Worm (Caenorhabditis elegans) whole organism, midembryonic: ENCODE data around the gene fmi-1.
A peak's percentile ranks its signal among the peaks of the same experiment; 100 is the strongest.

Experiments used
- T22C8.4 ChIP-seq: fragments of 200-800 bp; sonication (Bioruptor generic); IDR thresholded peaks from 2 replicates; pipeline ENCODE4 v1.3.6; 2022; ENCODE audit warnings: missing genetic modification characterization, missing compliant biosample characterization
- cog-1 ChIP-seq: sonication (generic microtip); optimal IDR thresholded peaks from 2 replicates; lab custom pipeline; 2016; ENCODE audit warnings: missing genetic modification characterization, missing compliant biosample characterization
- flt-1 ChIP-seq: fragments of 200-800 bp; sonication (Bioruptor generic); IDR thresholded peaks from 2 replicates; pipeline ENCODE4 v1.3.6; 2022; ENCODE audit warnings: missing genetic modification characterization, missing compliant biosample characterization
- klf-2 ChIP-seq: fragments of 200-800 bp; sonication (Bioruptor generic); conservative IDR thresholded peaks from 2 replicates; pipeline ENCODE4 v1.3.6; 2022; ENCODE audit warnings: missing genetic modification reagents, missing genetic modification characterization, missing compliant biosample characterization
- med-1 ChIP-seq: sonication (generic microtip); optimal IDR thresholded peaks from 2 replicates; lab custom pipeline; 2017; ENCODE audit warnings: missing genetic modification characterization, mild to moderate bottlenecking, missing compliant biosample characterization, antibody characterized with exemption, missing genetic modification reagents; ENCODE audit not compliant: insufficient read depth
- ref-1 ChIP-seq: fragments of 200-800 bp; sonication (Bioruptor generic); conservative IDR thresholded peaks from 2 replicates; pipeline ENCODE4 v1.3.6; 2022; ENCODE audit warnings: missing genetic modification reagents, missing genetic modification characterization, missing compliant biosample characterization
- tab-1 ChIP-seq: fragments of 200-800 bp; sonication (Bioruptor generic); IDR thresholded peaks from 2 replicates; pipeline ENCODE4 v1.3.6; 2022; ENCODE audit warnings: missing genetic modification characterization, missing compliant biosample characterization
- ztf-23 ChIP-seq: fragments of 200-800 bp; sonication (Bioruptor generic); IDR thresholded peaks from 2 replicates; pipeline ENCODE4 v1.3.6; 2022; ENCODE audit warnings: missing genetic modification reagents, missing genetic modification characterization, missing compliant biosample characterization
- ztf-29 ChIP-seq: fragments of 200-800 bp; sonication (Bioruptor generic); IDR thresholded peaks from 2 replicates; pipeline ENCODE4 v1.3.6; 2022; ENCODE audit warnings: missing genetic modification reagents, missing genetic modification characterization, missing compliant biosample characterization

The fmi-1 gene

ce11 chrV:13081197-13081747 is 62.4 kb downstream of the fmi-1 start:
- TF ChIP-seq tab-1 (GFP tag; lab: Robert Waterston, UW) (no peak), ref-1 (no peak), ztf-29 (GFP tag; lab: Robert Waterston, UW) (no peak), klf-2 (GFP tag; lab: Robert Waterston, UW) (no peak), ztf-23 (GFP tag; lab: Robert Waterston, UW) (no peak), flt-1 (GFP tag; lab: Robert Waterston, UW) (no peak), T22C8.4 (GFP tag; lab: Robert Waterston, UW) (no peak), cog-1 (tag; lab: Kevin White, UChicago) (no peak), med-1 (GFP tag; lab: Kevin White, UChicago) (no peak)

DNA sequence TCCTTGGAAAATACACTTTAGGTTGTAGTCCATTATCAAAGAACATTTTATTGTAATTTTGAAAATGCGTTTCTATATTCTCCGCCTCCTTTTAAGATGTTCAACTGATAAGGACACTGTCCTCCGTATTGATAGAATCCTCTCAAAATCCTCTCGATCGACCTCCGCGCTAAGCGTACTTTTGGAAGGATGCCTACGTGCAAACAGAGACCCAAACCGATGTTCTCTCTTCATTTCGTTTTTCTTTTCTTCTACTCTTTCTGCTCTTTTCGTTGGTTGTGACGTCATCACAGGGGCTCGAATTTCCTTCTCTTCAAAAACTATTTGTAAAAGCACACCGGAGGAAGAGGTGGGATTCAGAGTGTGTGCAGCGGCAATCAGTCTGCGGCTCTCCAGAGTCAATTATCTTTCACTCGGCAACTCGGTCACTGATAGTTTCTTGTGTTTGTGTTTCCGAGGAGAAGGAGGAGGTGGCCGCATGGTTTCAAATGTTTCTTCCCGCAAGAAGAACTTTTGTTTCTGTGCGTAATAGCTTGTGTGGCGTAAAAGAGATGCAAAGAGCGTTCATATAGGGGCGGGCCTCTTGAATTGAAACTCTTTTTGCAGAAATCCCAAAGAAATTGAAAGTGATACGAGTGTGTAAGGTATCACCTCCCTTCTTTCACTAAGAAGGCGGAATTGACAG is 63.7 kb downstream of the fmi-1 start, which contains the start of gene C34B4.2:
C34B4.2 (plus strand) TSS at position 614 of the 685 bp plus-strand sequence.
- TF ChIP-seq ref-1, result no peak
- peak; percentile 6 for TF ChIP-seq cog-1 (tag; lab: Kevin White, UChicago)
